Worm (Caenorhabditis elegans) whole organism, late embryonic: Measurements from ENCODE around the gene F47B8.14.

Source experiments
- F13H6.1 ChIP-seq: sonication (generic microtip); optimal IDR thresholded peaks from 2 replicates; lab custom pipeline; 2016; ENCODE audit warnings: missing genetic modification characterization, missing compliant biosample characterization
- K09A11.1 ChIP-seq: sonication (generic microtip); optimal IDR thresholded peaks from 2 replicates; lab custom pipeline; 2017; ENCODE audit warnings: antibody characterized with exemption, mild to moderate bottlenecking, missing genetic modification characterization, missing compliant biosample characterization; ENCODE audit not compliant: insufficient read depth
- ama-1 ChIP-seq: fragments of 150-350 bp; optimal IDR thresholded peaks from 2 replicates; lab custom pipeline; 2014
- ceh-2 ChIP-seq: sonication (generic microtip); optimal IDR thresholded peaks from 2 replicates; lab custom pipeline; 2016; ENCODE audit warnings: missing genotype, missing genetic modification characterization, missing compliant biosample characterization
- elt-4 ChIP-seq: sonication (generic microtip); optimal IDR thresholded peaks from 2 replicates; lab custom pipeline; 2016; ENCODE audit warnings: missing genetic modification characterization, missing compliant biosample characterization
- fkh-6 ChIP-seq: sonication (generic microtip); optimal IDR thresholded peaks from 2 replicates; lab custom pipeline; 2016; ENCODE audit warnings: missing genetic modification characterization, missing compliant biosample characterization
- pag-3 ChIP-seq: sonication (generic microtip); optimal IDR thresholded peaks from 2 replicates; lab custom pipeline; 2016; ENCODE audit warnings: missing compliant biosample characterization, missing genetic modification characterization, borderline replicate concordance
- pax-1 ChIP-seq: fragments of 150-350 bp; optimal IDR thresholded peaks from 2 replicates; lab custom pipeline; 2014; ENCODE audit warnings: missing biosample characterization, missing genetic modification characterization
- rnt-1 ChIP-seq: sonication (generic microtip); optimal IDR thresholded peaks from 2 replicates; lab custom pipeline; 2016; ENCODE audit warnings: missing genetic modification characterization, missing compliant biosample characterization
- unc-42 ChIP-seq: sonication (generic microtip); optimal IDR thresholded peaks from 2 replicates; lab custom pipeline; 2016; ENCODE audit warnings: missing genotype, missing genetic modification characterization, missing compliant biosample characterization

- TF ChIP-seq elt-4 (tag; lab: Kevin White, UChicago), result no peak
- TF ChIP-seq F13H6.1 (tag; lab: Kevin White, UChicago), result no peak
- TF ChIP-seq rnt-1, result no peak
- TF ChIP-seq fkh-6 (tag; lab: Kevin White, UChicago), result no peak
- no peak for TF ChIP-seq ama-1 (lab: Kevin White, UChicago)
- TF ChIP-seq K09A11.1 (tag; lab: Kevin White, UChicago), result no peak
- no peak for TF ChIP-seq unc-42 (tag; lab: Kevin White, UChicago)
- TF ChIP-seq ceh-2, result no peak
- TF ChIP-seq pag-3 (tag; lab: Kevin White, UChicago), result no peak
- no peak for TF ChIP-seq pax-1 (tag; lab: Kevin White, UChicago)
Measured at ce11 chrV:14316525-14316924, 3.8 kb upstream of the F47B8.14 start, which contains the start of gene F47B8.2.
